Fruit fly (Drosophila melanogaster) whole organism, embryonic: ENCODE data around the gene Rok.

Experiments used
- Asciz ChIP-seq: fragments of 200-800 bp; sonication (Bioruptor generic); optimal IDR thresholded peaks from 2 replicates; lab custom pipeline; 2017; ENCODE audit warnings: missing biosample characterization, mild to moderate bottlenecking, missing genetic modification characterization, missing genetic modification reagents
- Atf6 ChIP-seq: fragments of 200-800 bp; sonication (Bioruptor generic); IDR thresholded peaks from 2 replicates; pipeline ENCODE4 v1.3.6; 2022; ENCODE audit warnings: missing biosample characterization, missing genetic modification characterization
- CG10543 ChIP-seq: fragments of 200-800 bp; sonication (Bioruptor generic); optimal IDR thresholded peaks from 3 replicates; lab custom pipeline; 2017; ENCODE audit warnings: missing biosample characterization, mild to moderate bottlenecking, missing genetic modification characterization, moderate library complexity
- CG11504 ChIP-seq: fragments of 200-800 bp; sonication (Bioruptor generic); optimal IDR thresholded peaks from 3 replicates; lab custom pipeline; 2019; ENCODE audit warnings: missing biosample characterization, mild to moderate bottlenecking, missing genetic modification characterization, moderate library complexity
- CG14050 ChIP-seq: fragments of 200-800 bp; sonication (Bioruptor generic); IDR thresholded peaks from 3 replicates; pipeline ENCODE4 v1.3.6; 2022; ENCODE audit warnings: missing biosample characterization, missing genetic modification characterization
- CG15601 ChIP-seq: fragments of 200-800 bp; sonication (Bioruptor generic); optimal IDR thresholded peaks from 3 replicates; lab custom pipeline; 2019; ENCODE audit warnings: missing biosample characterization, mild to moderate bottlenecking, missing genetic modification characterization, moderate library complexity
- CG17568 ChIP-seq: fragments of 200-800 bp; sonication (Bioruptor generic); optimal IDR thresholded peaks from 2 replicates; lab custom pipeline; 2018; ENCODE audit warnings: missing biosample characterization, mild to moderate bottlenecking, missing genetic modification characterization, moderate library complexity
- CG30431 ChIP-seq: fragments of 200-800 bp; sonication (Bioruptor generic); optimal IDR thresholded peaks from 2 replicates; lab custom pipeline; 2017; ENCODE audit warnings: missing biosample characterization, missing genetic modification characterization
- CG3281 ChIP-seq: fragments of 200-800 bp; sonication (Bioruptor generic); optimal IDR thresholded peaks from 3 replicates; lab custom pipeline; 2017; ENCODE audit warnings: missing biosample characterization, mild to moderate bottlenecking, missing genetic modification characterization
- CG34224 ChIP-seq: fragments of 200-800 bp; sonication (Bioruptor generic); IDR thresholded peaks from 3 replicates; pipeline ENCODE4 v1.3.6; 2022; ENCODE audit warnings: missing biosample characterization, missing genetic modification characterization; ENCODE audit not compliant: partially characterized antibody
- CG4707 ChIP-seq: fragments of 200-800 bp; sonication (Bioruptor generic); optimal IDR thresholded peaks from 2 replicates; lab custom pipeline; 2018; ENCODE audit warnings: missing biosample characterization, mild to moderate bottlenecking, missing genetic modification characterization, moderate library complexity
- CG4854 ChIP-seq: fragments of 200-800 bp; sonication (Bioruptor generic); optimal IDR thresholded peaks from 2 replicates; lab custom pipeline; 2016; ENCODE audit warnings: missing biosample characterization, missing genetic modification characterization, inconsistent platforms
- CG6254 ChIP-seq: fragments of 200-800 bp; sonication (Bioruptor generic); optimal IDR thresholded peaks from 3 replicates; lab custom pipeline; 2017; ENCODE audit warnings: mild to moderate bottlenecking, missing biosample characterization, missing genetic modification reagents, missing genetic modification characterization
- CG6683 ChIP-seq: fragments of 200-800 bp; sonication (Bioruptor generic); optimal IDR thresholded peaks from 2 replicates; lab custom pipeline; 2017; ENCODE audit warnings: missing biosample characterization, mild to moderate bottlenecking, missing genetic modification characterization, missing genetic modification reagents
- CG6765 ChIP-seq: fragments of 200-800 bp; sonication (Bioruptor generic); optimal IDR thresholded peaks from 3 replicates; lab custom pipeline; 2017; ENCODE audit warnings: missing biosample characterization, mild to moderate bottlenecking, missing genetic modification characterization
- CG7963 ChIP-seq: fragments of 200-800 bp; sonication (Bioruptor generic); IDR thresholded peaks from 3 replicates; pipeline ENCODE4 v1.3.6; 2022; ENCODE audit warnings: missing biosample characterization, missing genetic modification characterization; ENCODE audit not compliant: partially characterized antibody
- CoRest ChIP-seq: fragments of 200-800 bp; sonication (Bioruptor generic); optimal IDR thresholded peaks from 3 replicates; lab custom pipeline; 2018; ENCODE audit warnings: missing biosample characterization, mild to moderate bottlenecking, missing genetic modification characterization, moderate library complexity
- Hand ChIP-seq: fragments of 200-800 bp; sonication (Bioruptor generic); optimal IDR thresholded peaks from 2 replicates; lab custom pipeline; 2017; ENCODE audit warnings: mild to moderate bottlenecking, missing biosample characterization, missing genetic modification reagents, missing genetic modification characterization
- Kr ChIP-seq: fragments of 200-800 bp; sonication (Bioruptor generic); optimal IDR thresholded peaks from 2 replicates; lab custom pipeline; 2017; ENCODE audit warnings: missing biosample characterization, mild to moderate bottlenecking, missing genetic modification characterization
- Lhr ChIP-seq: fragments of 200-800 bp; sonication (Bioruptor generic); optimal IDR thresholded peaks from 3 replicates; lab custom pipeline; 2017; ENCODE audit warnings: mild to moderate bottlenecking, missing biosample characterization, missing genetic modification reagents, missing genetic modification characterization
- Max ChIP-seq: fragments of 200-800 bp; sonication (Bioruptor generic); optimal IDR thresholded peaks from 2 replicates; lab custom pipeline; 2016; ENCODE audit warnings: missing biosample characterization, mild to moderate bottlenecking, missing genetic modification characterization
- Oaz ChIP-seq: fragments of 200-800 bp; sonication (Bioruptor generic); IDR thresholded peaks from 2 replicates; pipeline ENCODE4 v1.3.6; 2022; ENCODE audit warnings: missing biosample characterization, missing genetic modification characterization
- Opbp ChIP-seq: fragments of 200-800 bp; sonication (Bioruptor generic); IDR thresholded peaks from 3 replicates; pipeline ENCODE4 v1.3.6; 2022; ENCODE audit warnings: missing biosample characterization, missing genetic modification characterization; ENCODE audit not compliant: partially characterized antibody
- Rx ChIP-seq: fragments of 200-800 bp; sonication (Bioruptor generic); IDR thresholded peaks from 2 replicates; pipeline ENCODE4 v1.3.6; 2022; ENCODE audit warnings: missing biosample characterization, missing genetic modification characterization
- Sox102F ChIP-seq: fragments of 200-800 bp; sonication (Bioruptor generic); optimal IDR thresholded peaks from 2 replicates; lab custom pipeline; 2018; ENCODE audit warnings: missing biosample characterization, mild to moderate bottlenecking, missing genetic modification characterization, moderate library complexity
- ac ChIP-seq: fragments of 200-800 bp; sonication (Bioruptor generic); optimal IDR thresholded peaks from 3 replicates; lab custom pipeline; 2017; ENCODE audit warnings: missing biosample characterization, mild to moderate bottlenecking, missing genetic modification characterization
- amos ChIP-seq: fragments of 200-800 bp; sonication (Bioruptor generic); IDR thresholded peaks from 2 replicates; pipeline ENCODE4 v1.3.6; 2022; ENCODE audit warnings: missing biosample characterization, missing genetic modification characterization; ENCODE audit not compliant: partially characterized antibody
- ase ChIP-seq: fragments of 200-800 bp; sonication (Bioruptor generic); IDR thresholded peaks from 3 replicates; pipeline ENCODE4 v1.3.6; 2022; ENCODE audit warnings: missing biosample characterization, missing genetic modification characterization
- az2 ChIP-seq: fragments of 200-800 bp; sonication (Bioruptor generic); optimal IDR thresholded peaks from 3 replicates; lab custom pipeline; 2016; ENCODE audit warnings: missing biosample characterization, missing genetic modification characterization
- bcd ChIP-seq: fragments of 200-800 bp; sonication (Bioruptor generic); optimal IDR thresholded peaks from 2 replicates; lab custom pipeline; 2017; ENCODE audit warnings: missing biosample characterization, mild to moderate bottlenecking, missing genetic modification characterization
- btn ChIP-seq: fragments of 200-800 bp; sonication (Bioruptor generic); optimal IDR thresholded peaks from 2 replicates; lab custom pipeline; 2016; ENCODE audit warnings: missing biosample characterization, missing genetic modification characterization
- cad ChIP-seq: fragments of >200 bp; optimal IDR thresholded peaks from 2 replicates; lab custom pipeline; 2017; ENCODE audit warnings: missing biosample characterization, missing genetic modification characterization
- ewg ChIP-seq: fragments of 200-800 bp; sonication (Bioruptor generic); optimal IDR thresholded peaks from 3 replicates; lab custom pipeline; 2017; ENCODE audit warnings: mild to moderate bottlenecking, missing biosample characterization, missing genetic modification reagents, missing genetic modification characterization
- hbn ChIP-seq: fragments of 200-800 bp; sonication (Bioruptor generic); IDR thresholded peaks from 2 replicates; pipeline ENCODE4 v1.3.6; 2022; ENCODE audit warnings: missing biosample characterization, missing genetic modification characterization; ENCODE audit not compliant: partially characterized antibody
- jing ChIP-seq: fragments of 200-800 bp; sonication (Bioruptor generic); optimal IDR thresholded peaks from 2 replicates; lab custom pipeline; 2018; ENCODE audit warnings: missing biosample characterization, mild to moderate bottlenecking, missing genetic modification characterization
- kni ChIP-seq: fragments of 200-800 bp; sonication (Bioruptor generic); optimal IDR thresholded peaks from 3 replicates; lab custom pipeline; 2017; ENCODE audit warnings: mild to moderate bottlenecking, missing biosample characterization, missing genetic modification reagents, missing genetic modification characterization
- lbe ChIP-seq: fragments of 200-800 bp; sonication (Bioruptor generic); optimal IDR thresholded peaks from 2 replicates; lab custom pipeline; 2016; ENCODE audit warnings: missing biosample characterization, mild to moderate bottlenecking, missing genetic modification characterization
- peb ChIP-seq: fragments of 200-800 bp; sonication (Bioruptor generic); IDR thresholded peaks from 2 replicates; pipeline ENCODE4 v1.3.6; 2022; ENCODE audit warnings: missing biosample characterization, missing genetic modification characterization
- prd ChIP-seq, 3 experiments: fragments of >200 bp in 2 of 3; fragments of 200-800 bp in 1 of 3; sonication (Bioruptor generic) in 1 of 3; optimal IDR thresholded peaks in 2 of 3; IDR thresholded peaks in 1 of 3; 2 replicates in 2 of 3; 3 replicates in 1 of 3; pipeline versions ENCODE4 v1.3.6 to Lab custom; 2017 to 2022; ENCODE audit warnings: missing biosample characterization in 1 of 3, missing genetic modification characterization in 1 of 3
- ranshi ChIP-seq: fragments of 200-800 bp; sonication (Bioruptor generic); IDR thresholded peaks from 2 replicates; pipeline ENCODE4 v1.3.6; 2022; ENCODE audit warnings: missing biosample characterization, missing genetic modification characterization
- row ChIP-seq: fragments of 200-800 bp; sonication (Bioruptor generic); IDR thresholded peaks from 3 replicates; pipeline ENCODE4 v1.3.6; 2022; ENCODE audit warnings: missing biosample characterization, missing genetic modification characterization
- sens ChIP-seq: fragments of 200-800 bp; sonication (Bioruptor generic); peaks from one replicate; lab custom pipeline; 2016; ENCODE audit warnings: missing biosample characterization, missing genetic modification characterization
- so ChIP-seq: fragments of 200-800 bp; sonication (Bioruptor generic); IDR thresholded peaks from 3 replicates; pipeline ENCODE4 v1.3.6; 2022; ENCODE audit warnings: missing biosample characterization, missing genetic modification characterization
- sqz ChIP-seq: fragments of 200-800 bp; sonication (Bioruptor generic); optimal IDR thresholded peaks from 3 replicates; lab custom pipeline; 2018; ENCODE audit warnings: missing biosample characterization, mild to moderate bottlenecking, missing genetic modification characterization
- tin ChIP-seq: fragments of 200-800 bp; sonication (Bioruptor generic); optimal IDR thresholded peaks from 3 replicates; lab custom pipeline; 2016; ENCODE audit warnings: missing biosample characterization, missing genetic modification characterization
- twi ChIP-seq: fragments of 200-800 bp; optimal IDR thresholded peaks from 2 replicates; lab custom pipeline; 2019; ENCODE audit warnings: missing biosample characterization, mild to moderate bottlenecking, missing genetic modification characterization, moderate library complexity
- unpg ChIP-seq: fragments of 200-800 bp; sonication (Bioruptor generic); optimal IDR thresholded peaks from 3 replicates; lab custom pipeline; 2018; ENCODE audit warnings: missing biosample characterization, mild to moderate bottlenecking, missing genetic modification characterization, moderate library complexity

Gene Rok

dm6 chrX:16640260-16641100, 3.3 kb upstream of the Rok start, which contains the start of the genes SNRPG and mthl1 (continued):
- TF ChIP-seq Rx (GFP tag; lab: Robert Waterston, UW) = peak; percentile 91
- TF ChIP-seq Hand (GFP tag; lab: Kevin White, UChicago) = no peak
- peak; percentile 94 for TF ChIP-seq ranshi (GFP tag; lab: Robert Waterston, UW)
- peak; percentile 80 for TF ChIP-seq az2 (GFP tag; lab: Kevin White, UChicago)
- peak; percentile 65 for TF ChIP-seq CG34224 (GFP tag; lab: Robert Waterston, UW)
- peak; percentile 86 for TF ChIP-seq Lhr
- TF ChIP-seq CG7963 (GFP tag; lab: Robert Waterston, UW) = peak; percentile 14; the same call in 1 of the 3 replicates
- TF ChIP-seq CoRest = peak; percentile 85
- TF ChIP-seq CG4854 = peak; percentile 63
- peak; percentile 95 for TF ChIP-seq row (GFP tag; lab: Robert Waterston, UW)
- no peak for TF ChIP-seq prd (optimal IDR thresholded peaks at IDR 0.05; lab: Kevin White, UChicago)
- TF ChIP-seq prd (GFP tag; IDR thresholded peaks at IDR 0.05; lab: Robert Waterston, UW) = peak; percentile 97
- peak; percentile 30 for TF ChIP-seq jing (GFP tag; lab: Kevin White, UChicago)
- TF ChIP-seq amos (GFP tag; lab: Robert Waterston, UW) = peak; percentile 68
- TF ChIP-seq Kr (GFP tag; lab: Kevin White, UChicago) = no peak
- TF ChIP-seq sens (GFP tag; lab: Kevin White, UChicago) = peak; percentile 83
- peak; percentile 46 for TF ChIP-seq CG10543 (GFP tag; lab: Kevin White, UChicago)
- TF ChIP-seq tin (GFP tag; lab: Kevin White, UChicago) = peak; percentile 84
- TF ChIP-seq ewg = peak; percentile 77
- TF ChIP-seq CG17568 (GFP tag; lab: Kevin White, UChicago) = no peak
- TF ChIP-seq unpg = peak; percentile 65
- no peak for TF ChIP-seq lbe (GFP tag; lab: Kevin White, UChicago)
- TF ChIP-seq Atf6 (GFP tag; lab: Robert Waterston, UW) = peak; percentile 84
- peak; percentile 70 for TF ChIP-seq hbn (GFP tag; lab: Robert Waterston, UW)
- no peak for TF ChIP-seq CG4707 (GFP tag; lab: Kevin White, UChicago)
- no peak for TF ChIP-seq btn (GFP tag; lab: Kevin White, UChicago)
- no peak for TF ChIP-seq CG6765 (GFP tag; lab: Kevin White, UChicago)
- TF ChIP-seq CG14050 (GFP tag; lab: Robert Waterston, UW) = peak; percentile 63
- peak; percentile 53 for TF ChIP-seq CG3281 (GFP tag; lab: Kevin White, UChicago)
- TF ChIP-seq CG6683 (GFP tag; lab: Kevin White, UChicago) = no peak
- peak; percentile 85 for TF ChIP-seq Oaz (GFP tag; lab: Robert Waterston, UW)
- TF ChIP-seq kni (GFP tag; lab: Kevin White, UChicago) = no peak
- peak; percentile 70 for TF ChIP-seq Opbp (GFP tag; lab: Robert Waterston, UW)
- TF ChIP-seq Sox102F (GFP tag; lab: Kevin White, UChicago) = peak; percentile 79
- no peak for TF ChIP-seq CG15601 (tag; lab: Kevin White, UChicago)
- TF ChIP-seq so = peak; percentile 63; the same call in 2 of the 3 replicates
- peak; percentile 78 for TF ChIP-seq CG30431 (GFP tag; lab: Kevin White, UChicago)
- no peak for TF ChIP-seq cad (GFP tag; lab: Kevin White, UChicago)
- TF ChIP-seq CG6254 (GFP tag; lab: Kevin White, UChicago) = no peak
- peak; percentile 87 for TF ChIP-seq bcd (GFP tag; lab: Kevin White, UChicago)
- peak; percentile 68 for TF ChIP-seq peb
- peak; percentile 94 for TF ChIP-seq ase (GFP tag; lab: Robert Waterston, UW)
- no peak for TF ChIP-seq Asciz
- peak; percentile 16 for TF ChIP-seq Max (GFP tag; lab: Kevin White, UChicago)
- TF ChIP-seq twi (tag; lab: Kevin White, UChicago) = no peak
- peak; percentile 96 for TF ChIP-seq sqz (GFP tag; lab: Kevin White, UChicago)
- TF ChIP-seq ac = no peak
- peak; percentile 74 for TF ChIP-seq CG11504
